Worm (Caenorhabditis elegans) whole organism, young adult: ENCODE measurements around the gene Y46G5A.20.

Source experiments
- F10E7.11 ChIP-seq: sonication (generic microtip); optimal IDR thresholded peaks from 2 replicates; lab custom pipeline; 2017; ENCODE audit warnings: mild to moderate bottlenecking, missing genetic modification characterization, moderate library complexity, missing compliant biosample characterization
- F33H1.4 ChIP-seq: fragments of 200-800 bp; sonication (Bioruptor generic); IDR thresholded peaks from 2 replicates; pipeline ENCODE4 v1.3.6; 2022; ENCODE audit warnings: missing genetic modification reagents, missing genetic modification characterization, missing compliant biosample characterization
- F39B2.1 ChIP-seq: fragments of 200-800 bp; sonication (Bioruptor generic); IDR thresholded peaks from 2 replicates; pipeline ENCODE4 v1.3.6; 2022; ENCODE audit warnings: missing genetic modification reagents, missing genetic modification characterization, missing compliant biosample characterization
- F49E8.2 ChIP-seq: sonication (generic microtip); optimal IDR thresholded peaks from 3 replicates; lab custom pipeline; 2017; ENCODE audit warnings: missing genetic modification characterization, mild to moderate bottlenecking, missing compliant biosample characterization, antibody characterized with exemption, moderate library complexity; ENCODE audit not compliant: insufficient read depth
- F55B11.4 ChIP-seq: sonication (generic microtip); optimal IDR thresholded peaks from 2 replicates; lab custom pipeline; 2016; ENCODE audit warnings: missing compliant biosample characterization, missing genetic modification characterization, borderline replicate concordance; ENCODE audit not compliant: insufficient read depth
- T07F8.4 ChIP-seq: sonication (generic microtip); optimal IDR thresholded peaks from 2 replicates; lab custom pipeline; 2016; ENCODE audit warnings: mild to moderate bottlenecking, missing genetic modification characterization, moderate library complexity, missing compliant biosample characterization
- Y79H2A.3 ChIP-seq: fragments of 200-800 bp; sonication (Bioruptor generic); conservative IDR thresholded peaks from 2 replicates; pipeline ENCODE4 v1.3.6; 2022; ENCODE audit warnings: missing genetic modification reagents, missing genetic modification characterization, missing compliant biosample characterization
- akir-1 ChIP-seq: fragments of 200-800 bp; sonication (Bioruptor generic); optimal IDR thresholded peaks from 2 replicates; lab custom pipeline; 2018; ENCODE audit warnings: mild to moderate bottlenecking, missing genetic modification characterization, moderate library complexity, missing compliant biosample characterization
- aptf-3 ChIP-seq: fragments of 200-800 bp; sonication (Bioruptor generic); IDR thresholded peaks from 2 replicates; pipeline ENCODE4 v1.3.6; 2022; ENCODE audit warnings: missing genetic modification characterization, missing compliant biosample characterization
- atf-7 ChIP-seq: sonication (generic microtip); optimal IDR thresholded peaks from 2 replicates; lab custom pipeline; 2017; ENCODE audit warnings: mild to moderate bottlenecking, missing genetic modification characterization, missing compliant biosample characterization
- attf-5 ChIP-seq: fragments of 200-800 bp; sonication (Bioruptor generic); optimal IDR thresholded peaks from 2 replicates; lab custom pipeline; 2018; ENCODE audit warnings: mild to moderate bottlenecking, missing genetic modification characterization, missing compliant biosample characterization
- bed-2 ChIP-seq: fragments of 200-800 bp; sonication (Bioruptor generic); IDR thresholded peaks from 2 replicates; pipeline ENCODE4 v1.3.6; 2022; ENCODE audit warnings: missing genetic modification reagents, missing genetic modification characterization, missing compliant biosample characterization
- ceh-91 ChIP-seq: fragments of 200-800 bp; sonication (Bioruptor generic); IDR thresholded peaks from 2 replicates; pipeline ENCODE4 v1.3.6; 2022; ENCODE audit warnings: missing genetic modification reagents, missing genetic modification characterization, missing compliant biosample characterization
- chd-7 ChIP-seq: sonication (generic microtip); optimal IDR thresholded peaks from 2 replicates; lab custom pipeline; 2016; ENCODE audit warnings: mild to moderate bottlenecking, missing genetic modification characterization, moderate library complexity, missing compliant biosample characterization
- dpl-1 ChIP-seq: fragments of 150-350 bp; optimal IDR thresholded peaks from 2 replicates; lab custom pipeline; 2014; ENCODE audit warnings: missing biosample characterization, missing genetic modification reagents, missing genetic modification characterization
- egl-18 ChIP-seq: fragments of 200-800 bp; sonication (Bioruptor generic); IDR thresholded peaks from 2 replicates; pipeline ENCODE4 v1.3.6; 2022; ENCODE audit warnings: missing genetic modification reagents, missing genetic modification characterization, missing compliant biosample characterization
- egrh-3 ChIP-seq: fragments of 200-800 bp; sonication (Bioruptor generic); IDR thresholded peaks from 2 replicates; pipeline ENCODE4 v1.3.6; 2022; ENCODE audit warnings: missing genetic modification reagents, missing genetic modification characterization, missing compliant biosample characterization
- him-1 ChIP-seq: sonication (generic microtip); optimal IDR thresholded peaks from 2 replicates; lab custom pipeline; 2016; ENCODE audit warnings: missing genotype, missing genetic modification reagents, missing genetic modification characterization, missing compliant biosample characterization
- hlh-26 ChIP-seq: fragments of 200-800 bp; sonication (Bioruptor generic); conservative IDR thresholded peaks from 2 replicates; pipeline ENCODE4 v1.3.6; 2022; ENCODE audit warnings: missing genetic modification reagents, missing genetic modification characterization, missing compliant biosample characterization
- hmg-20 ChIP-seq: fragments of 200-800 bp; sonication (Bioruptor generic); IDR thresholded peaks from 2 replicates; pipeline ENCODE4 v1.3.6; 2022; ENCODE audit warnings: missing genetic modification reagents, missing genetic modification characterization, missing compliant biosample characterization
- hrde-1 ChIP-seq: sonication (generic microtip); optimal IDR thresholded peaks from 2 replicates; lab custom pipeline; 2016; ENCODE audit warnings: missing genetic modification characterization, mild to moderate bottlenecking, missing compliant biosample characterization, moderate library complexity, missing genotype, missing genetic modification reagents, borderline replicate concordance
- lir-1 ChIP-seq: fragments of 200-800 bp; sonication (Bioruptor generic); conservative IDR thresholded peaks from 2 replicates; pipeline ENCODE4 v1.3.6; 2022; ENCODE audit warnings: missing genetic modification reagents, missing genetic modification characterization, missing compliant biosample characterization
- madf-10 ChIP-seq: sonication (generic microtip); optimal IDR thresholded peaks from 2 replicates; lab custom pipeline; 2016; ENCODE audit warnings: mild to moderate bottlenecking, missing genetic modification characterization, missing compliant biosample characterization
- madf-8 ChIP-seq: fragments of 200-800 bp; sonication (Bioruptor generic); conservative IDR thresholded peaks from 2 replicates; pipeline ENCODE4 v1.3.6; 2022; ENCODE audit warnings: missing genetic modification reagents, missing genetic modification characterization, missing compliant biosample characterization
- mcd-1 ChIP-seq: fragments of 200-800 bp; sonication (Bioruptor generic); IDR thresholded peaks from 2 replicates; pipeline ENCODE4 v1.3.6; 2022; ENCODE audit warnings: missing genetic modification reagents, missing genetic modification characterization, missing compliant biosample characterization
- nfya-1 ChIP-seq: sonication (generic microtip); optimal IDR thresholded peaks from 2 replicates; lab custom pipeline; 2017; ENCODE audit warnings: antibody characterized with exemption, missing compliant biosample characterization, missing genetic modification characterization, borderline replicate concordance; ENCODE audit not compliant: insufficient read depth
- nhr-120 ChIP-seq: fragments of 200-800 bp; sonication (Bioruptor generic); IDR thresholded peaks from 2 replicates; pipeline ENCODE4 v1.3.6; 2022; ENCODE audit warnings: missing genetic modification characterization, missing compliant biosample characterization
- nhr-179 ChIP-seq: sonication (generic microtip); optimal IDR thresholded peaks from 2 replicates; lab custom pipeline; 2016; ENCODE audit warnings: mild to moderate bottlenecking, missing genetic modification characterization, missing compliant biosample characterization
- nhr-27 ChIP-seq: fragments of 200-800 bp; sonication (Bioruptor generic); optimal IDR thresholded peaks from 2 replicates; lab custom pipeline; 2018; ENCODE audit warnings: mild to moderate bottlenecking, missing genetic modification characterization, moderate library complexity, missing compliant biosample characterization
- nhr-80 ChIP-seq: sonication (generic microtip); optimal IDR thresholded peaks from 2 replicates; lab custom pipeline; 2016; ENCODE audit warnings: missing genetic modification characterization, missing compliant biosample characterization
- pha-4 ChIP-seq: fragments of 150-350 bp; sonication (generic microtip); optimal IDR thresholded peaks from 2 replicates; lab custom pipeline; 2014; ENCODE audit warnings: missing biosample characterization, missing genetic modification reagents, missing genetic modification characterization
- rcor-1 ChIP-seq: fragments of 200-800 bp; sonication (Bioruptor generic); IDR thresholded peaks from 2 replicates; pipeline ENCODE4 v1.3.6; 2022; ENCODE audit warnings: missing genetic modification reagents, missing genetic modification characterization, missing compliant biosample characterization
- repo-1 ChIP-seq: sonication (generic microtip); optimal IDR thresholded peaks from 2 replicates; lab custom pipeline; 2017; ENCODE audit warnings: mild to moderate bottlenecking, missing genetic modification characterization, missing compliant biosample characterization
- rpc-1 ChIP-seq, 2 experiments: fragments of 150-350 bp in 1 of 2; sonication (generic microtip) in 1 of 2; optimal IDR thresholded peaks; 2 replicates each; lab custom pipeline; 2014 to 2018; ENCODE audit warnings: missing biosample characterization in 1 of 2, missing genetic modification characterization in 1 of 2, missing genetic modification reagents in 1 of 2, missing genotype in 1 of 2
- sdz-38 ChIP-seq: sonication (generic microtip); optimal IDR thresholded peaks from 2 replicates; lab custom pipeline; 2016; ENCODE audit warnings: missing genotype, missing genetic modification characterization, missing compliant biosample characterization
- snpc-4 ChIP-seq, 5 experiments: fragments of 150-350 bp in 1 of 5; sonication (generic microtip) in 4 of 5; optimal IDR thresholded peaks; 2 replicates each; lab custom pipeline; 2014 to 2018; ENCODE audit warnings: missing genetic modification characterization in 5 of 5, missing biosample characterization in 3 of 5, antibody characterized with exemption in 2 of 5, mild to moderate bottlenecking in 2 of 5, missing compliant biosample characterization in 2 of 5, missing genotype in 2 of 5, moderate library complexity in 2 of 5, missing genetic modification reagents in 1 of 5
- zfh-2 ChIP-seq: fragments of 200-800 bp; sonication (Bioruptor generic); conservative IDR thresholded peaks from 2 replicates; pipeline ENCODE4 v1.3.6; 2022; ENCODE audit warnings: missing genetic modification reagents, missing genetic modification characterization, missing compliant biosample characterization
- zim-3 ChIP-seq: sonication (generic microtip); optimal IDR thresholded peaks from 2 replicates; lab custom pipeline; 2017; ENCODE audit warnings: mild to moderate bottlenecking, missing genetic modification characterization, moderate library complexity, missing compliant biosample characterization
- ztf-22 ChIP-seq: fragments of 200-800 bp; sonication (Bioruptor generic); optimal IDR thresholded peaks from 2 replicates; lab custom pipeline; 2018; ENCODE audit warnings: mild to moderate bottlenecking, missing genetic modification characterization, moderate library complexity, missing compliant biosample characterization
- ztf-25 ChIP-seq: fragments of 200-800 bp; sonication (Bioruptor generic); IDR thresholded peaks from 2 replicates; pipeline ENCODE4 v1.3.6; 2022; ENCODE audit warnings: missing genetic modification reagents, missing genetic modification characterization, missing compliant biosample characterization
- ztf-28 ChIP-seq: fragments of 200-800 bp; sonication (Bioruptor generic); IDR thresholded peaks from 2 replicates; pipeline ENCODE4 v1.3.6; 2022; ENCODE audit warnings: missing genetic modification reagents, missing genetic modification characterization, missing compliant biosample characterization

Y46G5A.20 gene

ce11 chrII:12766443-12767188 lies 44.2 kb upstream of the Y46G5A.20 start (continued):
- TF ChIP-seq atf-7 (tag; lab: Kevin White, UChicago), result no peak
- no peak for TF ChIP-seq nfya-1 (tag; lab: Kevin White, UChicago)
- no peak for TF ChIP-seq ztf-28 (GFP tag; lab: Robert Waterston, UW)
- no peak for TF ChIP-seq F55B11.4 (tag; lab: Kevin White, UChicago)
- TF ChIP-seq zim-3 (tag; lab: Kevin White, UChicago), result no peak
- TF ChIP-seq F49E8.2 (tag; lab: Kevin White, UChicago), result peak; percentile 9
- no peak for TF ChIP-seq repo-1 (tag; lab: Kevin White, UChicago)
- no peak for TF ChIP-seq bed-2 (GFP tag; lab: Robert Waterston, UW)
- no peak for TF ChIP-seq hrde-1 (tag; lab: Kevin White, UChicago)
- TF ChIP-seq akir-1 (GFP tag; lab: Kevin White, UChicago), result no peak
- no peak for TF ChIP-seq pha-4 (tag; lab: Kevin White, UChicago)
- no peak for TF ChIP-seq rpc-1 (optimal IDR thresholded peaks at IDR 0.05; lab: Kevin White, UChicago)
- TF ChIP-seq rpc-1 (tag; optimal IDR thresholded peaks at IDR 0.05; lab: Kevin White, UChicago), result no peak
- TF ChIP-seq F33H1.4 (GFP tag; lab: Robert Waterston, UW), result no peak
- TF ChIP-seq F39B2.1 (GFP tag; lab: Robert Waterston, UW), result no peak
- TF ChIP-seq hlh-26 (GFP tag; lab: Robert Waterston, UW), result no peak
- TF ChIP-seq madf-8 (GFP tag; lab: Robert Waterston, UW), result no peak
- TF ChIP-seq nhr-179 (tag; lab: Kevin White, UChicago), result no peak

- TF ChIP-seq egrh-3 (peak; percentile 59; the same call in 1 of the 2 replicates), zfh-2 (GFP tag; lab: Robert Waterston, UW) (peak; percentile 82), F39B2.1 (GFP tag; lab: Robert Waterston, UW) (no peak)
These were observed 43.5 kb upstream of the Y46G5A.20 start for ce11 chrII:12767258-12767824.

- no peak for TF ChIP-seq chd-7 (tag; lab: Kevin White, UChicago)
- TF ChIP-seq aptf-3 (GFP tag; lab: Robert Waterston, UW), result no peak
- TF ChIP-seq nhr-27 (tag; lab: Kevin White, UChicago), result no peak
- TF ChIP-seq nfya-1 (tag; lab: Kevin White, UChicago), result no peak
- no peak for TF ChIP-seq hmg-20
- TF ChIP-seq Y79H2A.3 (GFP tag; lab: Robert Waterston, UW), result no peak
- TF ChIP-seq akir-1 (GFP tag; lab: Kevin White, UChicago), result no peak
- TF ChIP-seq lir-1 (GFP tag; lab: Robert Waterston, UW), result no peak
- TF ChIP-seq F10E7.11 (tag; lab: Kevin White, UChicago), result no peak
- no peak for TF ChIP-seq him-1
- TF ChIP-seq ceh-91 (GFP tag; lab: Robert Waterston, UW), result no peak
- no peak for TF ChIP-seq egl-18 (GFP tag; lab: Robert Waterston, UW)
- peak; percentile 7 for TF ChIP-seq nhr-80 (tag; lab: Kevin White, UChicago)
- TF ChIP-seq rcor-1 (GFP tag; lab: Robert Waterston, UW), result no peak
- no peak for TF ChIP-seq sdz-38 (tag; lab: Kevin White, UChicago)
- TF ChIP-seq nhr-120 (GFP tag; lab: Robert Waterston, UW), result no peak
- TF ChIP-seq ztf-28 (GFP tag; lab: Robert Waterston, UW), result no peak
- TF ChIP-seq mcd-1 (GFP tag; lab: Robert Waterston, UW), result peak; percentile 89
- no peak for TF ChIP-seq nhr-179 (tag; lab: Kevin White, UChicago)
- TF ChIP-seq madf-10 (tag; lab: Kevin White, UChicago), result no peak
- TF ChIP-seq ztf-25, result no peak
- peak; percentile 90 for TF ChIP-seq attf-5 (GFP tag; lab: Kevin White, UChicago)
- no peak for TF ChIP-seq dpl-1
- no peak for TF ChIP-seq snpc-4 (GFP tag; optimal IDR thresholded peaks at IDR 0.05; lab: Kevin White, UChicago)
- peak in 3 of 4 experiments; percentile 42 to 74 (median 46) for TF ChIP-seq snpc-4 (tag; optimal IDR thresholded peaks at IDR 0.05; lab: Kevin White, UChicago)
- no peak for TF ChIP-seq ztf-22 (GFP tag; lab: Kevin White, UChicago)
- TF ChIP-seq T07F8.4, result no peak
These were observed 42.6 kb upstream of the Y46G5A.20 start, which contains the start of the genes vps-2 and tiar-2 for ce11 chrII:12768167-12768712. vps-2 (minus strand) TSS chrII:12768217. tiar-2 (plus strand) TSS chrII:12768686.
